Worm (Caenorhabditis elegans) whole organism, midembryonic: ENCODE data around the gene F54D12.8.

Source experiments
- T22C8.4 ChIP-seq: fragments of 200-800 bp; sonication (Bioruptor generic); IDR thresholded peaks from 2 replicates; pipeline ENCODE4 v1.3.6; 2022; ENCODE audit warnings: missing genetic modification characterization, missing compliant biosample characterization
- cog-1 ChIP-seq: sonication (generic microtip); optimal IDR thresholded peaks from 2 replicates; lab custom pipeline; 2016; ENCODE audit warnings: missing genetic modification characterization, missing compliant biosample characterization
- flt-1 ChIP-seq: fragments of 200-800 bp; sonication (Bioruptor generic); IDR thresholded peaks from 2 replicates; pipeline ENCODE4 v1.3.6; 2022; ENCODE audit warnings: missing genetic modification characterization, missing compliant biosample characterization
- klf-2 ChIP-seq: fragments of 200-800 bp; sonication (Bioruptor generic); conservative IDR thresholded peaks from 2 replicates; pipeline ENCODE4 v1.3.6; 2022; ENCODE audit warnings: missing genetic modification reagents, missing genetic modification characterization, missing compliant biosample characterization
- med-1 ChIP-seq: sonication (generic microtip); optimal IDR thresholded peaks from 2 replicates; lab custom pipeline; 2017; ENCODE audit warnings: missing genetic modification characterization, mild to moderate bottlenecking, missing compliant biosample characterization, antibody characterized with exemption, missing genetic modification reagents; ENCODE audit not compliant: insufficient read depth
- ref-1 ChIP-seq: fragments of 200-800 bp; sonication (Bioruptor generic); conservative IDR thresholded peaks from 2 replicates; pipeline ENCODE4 v1.3.6; 2022; ENCODE audit warnings: missing genetic modification reagents, missing genetic modification characterization, missing compliant biosample characterization
- tab-1 ChIP-seq: fragments of 200-800 bp; sonication (Bioruptor generic); IDR thresholded peaks from 2 replicates; pipeline ENCODE4 v1.3.6; 2022; ENCODE audit warnings: missing genetic modification characterization, missing compliant biosample characterization
- ztf-23 ChIP-seq: fragments of 200-800 bp; sonication (Bioruptor generic); IDR thresholded peaks from 2 replicates; pipeline ENCODE4 v1.3.6; 2022; ENCODE audit warnings: missing genetic modification reagents, missing genetic modification characterization, missing compliant biosample characterization
- ztf-29 ChIP-seq: fragments of 200-800 bp; sonication (Bioruptor generic); IDR thresholded peaks from 2 replicates; pipeline ENCODE4 v1.3.6; 2022; ENCODE audit warnings: missing genetic modification reagents, missing genetic modification characterization, missing compliant biosample characterization

The F54D12.8 gene

DNA sequence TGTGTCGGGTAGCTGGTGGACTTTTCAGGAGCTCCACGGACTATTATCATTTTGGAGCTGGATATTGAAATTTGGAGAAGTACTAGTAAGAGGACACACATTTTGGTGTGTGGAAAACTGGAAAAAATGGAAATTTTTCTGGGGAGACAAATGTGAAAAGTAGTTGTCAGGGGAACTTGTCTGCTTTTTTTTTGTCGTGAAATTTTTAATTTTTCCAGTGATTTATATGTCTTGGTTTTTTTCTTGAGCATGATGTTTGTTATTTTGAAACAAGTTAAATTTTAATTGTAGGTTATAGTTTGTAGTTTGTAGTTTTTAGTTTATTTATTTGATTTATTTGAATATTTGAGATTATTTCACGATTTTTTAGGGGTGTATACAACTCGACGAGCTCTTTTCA, 12.6 kb downstream of the F54D12.8 start, which contains the start of gene F54D12.7:
Gene F54D12.7 (minus strand): TSS at position 101 of the 400 bp plus-strand sequence.
- TF ChIP-seq ref-1 (GFP tag; lab: Robert Waterston, UW), result no peak
- no peak for TF ChIP-seq klf-2 (GFP tag; lab: Robert Waterston, UW)
- no peak for TF ChIP-seq med-1 (GFP tag; lab: Kevin White, UChicago)
- no peak for TF ChIP-seq tab-1 (GFP tag; lab: Robert Waterston, UW)
- no peak for TF ChIP-seq ztf-29 (GFP tag; lab: Robert Waterston, UW)

DNA sequence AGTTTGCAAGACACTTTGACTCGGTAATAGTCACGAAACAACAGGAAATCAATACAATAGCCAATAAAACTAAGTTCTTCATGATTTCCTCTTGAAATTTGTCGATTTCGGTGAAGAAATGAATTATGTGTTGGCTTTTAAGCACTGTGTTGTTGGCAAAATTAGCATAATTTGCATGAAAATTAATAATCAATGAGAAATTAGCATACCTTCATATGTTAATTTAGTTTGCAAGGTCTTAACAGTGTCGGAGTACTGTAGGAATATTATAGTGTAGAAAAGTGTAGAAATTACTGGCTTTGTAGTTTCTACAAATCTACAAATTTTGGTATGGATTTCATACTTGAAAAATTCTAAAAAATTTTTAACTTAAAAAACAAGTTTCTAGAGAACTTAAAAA, 16.2 kb downstream of the F54D12.8 start, which contains the start of gene F54D12.9:
Gene F54D12.9 (minus strand): TSS at position 101 of the 400 bp plus-strand sequence.
- TF ChIP-seq cog-1 (tag; lab: Kevin White, UChicago) (no peak), ref-1 (GFP tag; lab: Robert Waterston, UW) (no peak), ztf-23 (GFP tag; lab: Robert Waterston, UW) (no peak), T22C8.4 (GFP tag; lab: Robert Waterston, UW) (no peak), ztf-29 (GFP tag; lab: Robert Waterston, UW) (no peak), med-1 (GFP tag; lab: Kevin White, UChicago) (no peak)

DNA sequence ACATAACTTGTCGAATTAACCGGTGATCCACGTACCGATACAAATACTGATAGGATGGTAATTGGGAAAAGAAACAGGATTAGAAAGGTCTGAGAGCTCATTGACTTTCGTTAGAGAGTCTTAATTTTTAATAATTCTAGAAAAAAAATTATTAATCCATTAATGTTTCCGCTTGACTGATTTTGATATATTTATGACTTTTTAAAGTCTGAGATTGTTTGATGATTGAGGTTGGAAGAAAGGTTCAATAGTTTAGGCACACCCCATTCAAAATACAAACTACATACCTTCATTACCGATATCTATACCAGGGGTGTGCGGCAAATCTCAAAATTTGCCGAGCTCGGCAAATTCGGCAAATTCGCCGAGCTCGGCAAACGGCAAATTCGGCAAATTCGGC, 19.6 kb downstream of the F54D12.8 start, which contains the start of gene F54D12.10:
Gene F54D12.10 (minus strand): TSS at position 101 of the 400 bp plus-strand sequence.
- no peak for TF ChIP-seq med-1 (GFP tag; lab: Kevin White, UChicago)
- TF ChIP-seq ref-1 (GFP tag; lab: Robert Waterston, UW), result no peak
- TF ChIP-seq T22C8.4 (GFP tag; lab: Robert Waterston, UW), result no peak

DNA sequence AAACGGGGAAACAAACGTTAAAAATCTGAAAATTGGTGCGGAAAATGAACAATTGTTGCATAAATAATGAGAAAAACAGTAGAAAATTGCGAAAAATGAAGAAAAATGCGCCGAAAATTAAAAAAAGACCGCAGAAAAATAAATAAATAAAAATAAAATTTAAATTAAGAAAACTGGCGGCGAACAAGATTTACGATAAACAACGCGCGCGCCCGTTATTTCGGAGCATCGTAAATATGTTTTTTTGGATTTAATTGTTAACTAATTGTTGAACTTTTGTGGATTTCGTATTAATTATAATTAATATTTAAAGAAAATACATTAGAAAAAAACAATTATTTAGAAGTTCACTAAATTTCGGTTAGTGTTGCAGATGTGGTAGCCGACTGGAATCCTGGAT, 21.0 kb downstream of the F54D12.8 start:
- TF ChIP-seq flt-1 (GFP tag; lab: Robert Waterston, UW) (no peak), ztf-29 (GFP tag; lab: Robert Waterston, UW) (no peak), tab-1 (GFP tag; lab: Robert Waterston, UW) (no peak), cog-1 (tag; lab: Kevin White, UChicago) (no peak), ztf-23 (GFP tag; lab: Robert Waterston, UW) (no peak), T22C8.4 (GFP tag; lab: Robert Waterston, UW) (no peak), med-1 (GFP tag; lab: Kevin White, UChicago) (no peak), klf-2 (GFP tag; lab: Robert Waterston, UW) (no peak), ref-1 (GFP tag; lab: Robert Waterston, UW) (no peak)

DNA sequence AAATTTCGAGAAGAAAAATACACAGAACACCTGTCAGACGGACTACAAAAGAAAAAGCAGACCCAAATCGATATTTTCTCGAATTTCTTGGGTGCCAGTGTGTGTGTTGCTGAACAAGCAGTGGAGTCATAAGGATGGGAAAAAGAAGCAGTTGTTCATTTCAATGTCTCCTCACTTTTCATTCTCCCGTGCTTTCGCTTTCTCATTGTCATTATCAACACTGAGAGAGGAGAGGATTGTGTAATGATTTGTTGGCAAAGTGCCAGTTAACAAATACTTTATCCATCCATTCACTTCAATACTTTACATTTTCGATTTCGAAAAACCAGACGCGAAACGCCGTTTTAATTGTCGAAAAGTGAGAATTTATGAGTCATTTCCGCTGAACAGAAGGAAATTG, 22.2 kb downstream of the F54D12.8 start:
- TF ChIP-seq ztf-29 (GFP tag; lab: Robert Waterston, UW), result no peak
- no peak for TF ChIP-seq ref-1 (GFP tag; lab: Robert Waterston, UW)
- no peak for TF ChIP-seq cog-1 (tag; lab: Kevin White, UChicago)
- no peak for TF ChIP-seq T22C8.4 (GFP tag; lab: Robert Waterston, UW)
- no peak for TF ChIP-seq flt-1 (GFP tag; lab: Robert Waterston, UW)
- no peak for TF ChIP-seq klf-2 (GFP tag; lab: Robert Waterston, UW)
- no peak for TF ChIP-seq tab-1 (GFP tag; lab: Robert Waterston, UW)
- no peak for TF ChIP-seq med-1 (GFP tag; lab: Kevin White, UChicago)
- TF ChIP-seq ztf-23 (GFP tag; lab: Robert Waterston, UW), result no peak

DNA sequence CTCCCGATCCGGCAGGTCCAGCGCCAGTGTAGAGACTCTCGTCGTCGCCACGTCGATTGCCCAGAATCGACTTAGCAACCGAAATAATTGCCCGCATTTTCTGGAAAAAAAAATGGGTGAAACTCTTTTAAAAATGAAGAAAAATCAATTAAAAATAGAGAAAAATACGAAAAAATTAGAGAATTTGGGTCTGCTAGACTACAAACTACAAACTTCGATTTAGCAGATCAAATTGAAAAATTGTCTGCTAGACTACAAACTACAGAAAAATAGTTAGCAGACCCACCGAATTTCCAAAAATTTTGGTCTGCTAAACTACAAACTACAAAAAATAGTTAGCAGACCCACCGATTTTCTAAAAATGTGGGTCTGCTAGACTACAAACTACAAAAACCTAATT, 22.9 kb downstream of the F54D12.8 start, which contains the start of gene rog-1:
Gene rog-1 (minus strand): TSS at position 101 of the 400 bp plus-strand sequence.
- TF ChIP-seq flt-1 (GFP tag; lab: Robert Waterston, UW) (no peak), ztf-29 (GFP tag; lab: Robert Waterston, UW) (no peak), cog-1 (tag; lab: Kevin White, UChicago) (no peak), ref-1 (GFP tag; lab: Robert Waterston, UW) (no peak), T22C8.4 (GFP tag; lab: Robert Waterston, UW) (no peak)

DNA sequence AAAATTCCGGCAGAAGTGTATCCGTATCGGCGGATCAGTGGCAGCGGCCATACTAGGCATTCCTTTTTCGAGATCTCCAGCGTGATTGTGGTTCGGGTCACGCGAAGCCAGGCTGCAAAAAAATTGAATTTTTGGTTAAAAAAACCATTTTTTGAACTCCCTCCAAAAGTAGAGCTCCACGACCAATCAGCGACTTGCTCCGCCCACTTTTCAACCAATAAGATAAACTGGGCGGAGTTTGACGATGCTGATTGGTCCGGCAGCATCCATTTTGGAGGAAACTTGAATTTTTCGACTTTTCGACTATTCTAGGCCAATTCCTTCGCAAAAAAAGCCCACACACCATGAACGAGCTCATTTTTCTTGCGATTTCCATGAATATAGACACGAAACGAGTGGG, 23.4 kb downstream of the F54D12.8 start:
- TF ChIP-seq ztf-23 (GFP tag; lab: Robert Waterston, UW), result no peak
- no peak for TF ChIP-seq flt-1 (GFP tag; lab: Robert Waterston, UW)
- no peak for TF ChIP-seq tab-1 (GFP tag; lab: Robert Waterston, UW)
- TF ChIP-seq T22C8.4 (GFP tag; lab: Robert Waterston, UW), result no peak
- TF ChIP-seq klf-2 (GFP tag; lab: Robert Waterston, UW), result no peak
- no peak for TF ChIP-seq ref-1 (GFP tag; lab: Robert Waterston, UW)
- TF ChIP-seq med-1 (GFP tag; lab: Kevin White, UChicago), result no peak
- TF ChIP-seq ztf-29 (GFP tag; lab: Robert Waterston, UW), result no peak
- no peak for TF ChIP-seq cog-1 (tag; lab: Kevin White, UChicago)

DNA sequence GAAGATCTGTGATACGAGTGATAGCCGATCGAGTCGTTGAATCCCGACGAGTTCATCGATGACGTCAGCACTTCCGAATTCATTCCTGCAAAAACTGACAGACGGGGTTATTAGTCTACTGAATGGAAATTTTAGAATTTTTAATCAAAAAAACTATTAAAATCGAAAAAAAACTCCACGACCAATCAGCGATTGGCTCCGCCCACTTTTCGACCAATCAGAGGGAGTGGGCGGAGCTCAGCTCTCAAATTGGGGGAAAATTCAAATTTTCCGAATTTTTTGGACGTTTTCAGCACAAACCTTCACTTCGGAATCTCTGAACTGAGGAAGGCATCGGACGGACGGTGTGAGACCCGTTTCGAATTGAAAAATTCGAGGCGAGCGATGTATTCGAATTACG, 24.9 kb downstream of the F54D12.8 start:
- TF ChIP-seq med-1 (GFP tag; lab: Kevin White, UChicago) (no peak), cog-1 (tag; lab: Kevin White, UChicago) (no peak), ref-1 (GFP tag; lab: Robert Waterston, UW) (no peak), ztf-23 (GFP tag; lab: Robert Waterston, UW) (no peak), ztf-29 (GFP tag; lab: Robert Waterston, UW) (no peak), flt-1 (GFP tag; lab: Robert Waterston, UW) (no peak), T22C8.4 (GFP tag; lab: Robert Waterston, UW) (no peak), klf-2 (GFP tag; lab: Robert Waterston, UW) (no peak), tab-1 (GFP tag; lab: Robert Waterston, UW) (no peak)

DNA sequence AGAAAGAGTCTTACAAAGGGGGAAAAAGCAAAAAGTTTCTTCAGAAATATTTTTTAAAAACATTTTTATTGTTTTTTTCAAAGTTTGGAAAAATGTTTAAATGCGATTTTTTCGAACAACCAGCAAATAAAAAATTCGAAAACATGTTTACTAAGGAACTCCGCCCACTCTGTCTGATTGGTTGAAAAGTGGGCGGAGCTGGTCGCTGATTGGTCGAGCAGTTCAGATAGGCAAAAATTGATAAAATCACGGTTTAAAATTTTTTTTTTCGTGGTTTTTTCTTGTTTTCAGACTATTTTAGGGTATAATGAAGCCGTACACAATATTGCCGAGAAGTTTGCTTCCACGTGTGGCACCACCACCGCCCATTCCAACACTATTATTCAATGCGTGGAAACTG, 25.7 kb downstream of the F54D12.8 start:
- no peak for TF ChIP-seq ztf-29 (GFP tag; lab: Robert Waterston, UW)
- TF ChIP-seq klf-2 (GFP tag; lab: Robert Waterston, UW), result no peak
- no peak for TF ChIP-seq med-1 (GFP tag; lab: Kevin White, UChicago)
- no peak for TF ChIP-seq ref-1 (GFP tag; lab: Robert Waterston, UW)
- no peak for TF ChIP-seq T22C8.4 (GFP tag; lab: Robert Waterston, UW)
- TF ChIP-seq cog-1 (tag; lab: Kevin White, UChicago), result no peak
